Fruit fly (Drosophila melanogaster) whole organism, embryonic: ENCODE results near the gene Pp4-19C.

Experiments used
- Adf1 ChIP-seq: fragments of 200-800 bp; sonication (Bioruptor generic); IDR thresholded peaks from 2 replicates; pipeline ENCODE4 v1.3.6; 2022; ENCODE audit warnings: missing biosample characterization, missing genetic modification characterization
- Atf-2 ChIP-seq: fragments of 200-800 bp; sonication (Bioruptor generic); optimal IDR thresholded peaks from 2 replicates; lab custom pipeline; 2016; ENCODE audit warnings: missing biosample characterization, missing genetic modification characterization
- CG11247 ChIP-seq: fragments of 200-800 bp; sonication (Bioruptor generic); IDR thresholded peaks from 2 replicates; pipeline ENCODE4 v1.3.6; 2022; ENCODE audit warnings: missing biosample characterization, missing genetic modification characterization
- CG13424 ChIP-seq: fragments of 200-800 bp; sonication (Bioruptor generic); optimal IDR thresholded peaks from 2 replicates; lab custom pipeline; 2019; ENCODE audit warnings: missing biosample characterization, mild to moderate bottlenecking, missing genetic modification characterization, moderate library complexity
- CG14667 ChIP-seq: fragments of 200-800 bp; sonication (Bioruptor generic); IDR thresholded peaks from 2 replicates; pipeline ENCODE4 v1.3.6; 2022; ENCODE audit warnings: missing biosample characterization, missing genetic modification characterization
- CG16779 ChIP-seq: fragments of 200-800 bp; sonication (Bioruptor generic); IDR thresholded peaks from 2 replicates; pipeline ENCODE4 v1.3.6; 2022; ENCODE audit warnings: missing biosample characterization, missing genetic modification characterization
- CG17361 ChIP-seq: fragments of 200-800 bp; sonication (Bioruptor generic); IDR thresholded peaks from 3 replicates; pipeline ENCODE4 v1.3.6; 2022; ENCODE audit warnings: missing biosample characterization, missing genetic modification characterization
- CG18011 ChIP-seq: fragments of 200-800 bp; sonication (Bioruptor generic); optimal IDR thresholded peaks from 2 replicates; lab custom pipeline; 2017; ENCODE audit warnings: missing biosample characterization, missing genetic modification characterization, mild to moderate bottlenecking, moderate library complexity, missing genotype
- CG2120 ChIP-seq: fragments of 200-800 bp; sonication (Bioruptor generic); optimal IDR thresholded peaks from 3 replicates; lab custom pipeline; 2016; ENCODE audit warnings: missing biosample characterization, missing genetic modification characterization
- CG2712 ChIP-seq: fragments of 200-800 bp; optimal IDR thresholded peaks from 3 replicates; lab custom pipeline; 2019; ENCODE audit warnings: missing biosample characterization, mild to moderate bottlenecking, missing genetic modification characterization, moderate library complexity
- CG3281 ChIP-seq: fragments of 200-800 bp; sonication (Bioruptor generic); optimal IDR thresholded peaks from 3 replicates; lab custom pipeline; 2017; ENCODE audit warnings: missing biosample characterization, mild to moderate bottlenecking, missing genetic modification characterization
- CG4328 ChIP-seq: fragments of 200-800 bp; sonication (Bioruptor generic); optimal IDR thresholded peaks from 3 replicates; lab custom pipeline; 2017; ENCODE audit warnings: missing biosample characterization, missing genetic modification reagents, missing genetic modification characterization
- CG5953 ChIP-seq: fragments of 200-800 bp; sonication (Bioruptor generic); IDR thresholded peaks from 2 replicates; pipeline ENCODE4 v1.3.6; 2022; ENCODE audit warnings: missing biosample characterization, missing genetic modification characterization
- CG6689 ChIP-seq: fragments of 200-800 bp; sonication (Bioruptor generic); IDR thresholded peaks from 2 replicates; pipeline ENCODE4 v1.3.6; 2022; ENCODE audit warnings: missing biosample characterization, missing genetic modification characterization
- CG6813 ChIP-seq: fragments of 200-800 bp; sonication (Bioruptor generic); optimal IDR thresholded peaks from 2 replicates; lab custom pipeline; 2017; ENCODE audit warnings: missing biosample characterization, missing genetic modification characterization, mild to moderate bottlenecking, moderate library complexity, missing genetic modification reagents
- CG7556 ChIP-seq: fragments of 200-800 bp; sonication (Bioruptor generic); optimal IDR thresholded peaks from 2 replicates; lab custom pipeline; 2017; ENCODE audit warnings: missing biosample characterization, mild to moderate bottlenecking, missing genetic modification characterization
- CG7963 ChIP-seq: fragments of 200-800 bp; sonication (Bioruptor generic); IDR thresholded peaks from 3 replicates; pipeline ENCODE4 v1.3.6; 2022; ENCODE audit warnings: missing biosample characterization, missing genetic modification characterization; ENCODE audit not compliant: partially characterized antibody
- CG9437 ChIP-seq: fragments of 200-800 bp; sonication (Bioruptor generic); optimal IDR thresholded peaks from 2 replicates; lab custom pipeline; 2018; ENCODE audit warnings: missing biosample characterization, mild to moderate bottlenecking, missing genetic modification characterization
- CHES-1-like ChIP-seq: fragments of 200-800 bp; sonication (Bioruptor generic); optimal IDR thresholded peaks from 2 replicates; lab custom pipeline; 2016; ENCODE audit warnings: missing biosample characterization, missing genetic modification characterization
- Camta ChIP-seq: fragments of 200-800 bp; sonication (Bioruptor generic); optimal IDR thresholded peaks from 2 replicates; lab custom pipeline; 2016; ENCODE audit warnings: missing biosample characterization, missing genetic modification characterization
- CoRest ChIP-seq: fragments of 200-800 bp; sonication (Bioruptor generic); optimal IDR thresholded peaks from 3 replicates; lab custom pipeline; 2018; ENCODE audit warnings: missing biosample characterization, mild to moderate bottlenecking, missing genetic modification characterization, moderate library complexity
- Dfd ChIP-seq, 2 experiments: fragments of >200 bp; optimal IDR thresholded peaks; 2 replicates each; lab custom pipeline; 2017; ENCODE audit warnings: missing biosample characterization in 2 of 2, missing genetic modification characterization in 2 of 2
- HLH3B ChIP-seq: fragments of 200-800 bp; sonication (Bioruptor generic); IDR thresholded peaks from 2 replicates; pipeline ENCODE4 v1.3.6; 2022; ENCODE audit warnings: missing biosample characterization, missing genetic modification characterization
- Hr51 ChIP-seq, 2 experiments: fragments of 200-800 bp; sonication (Bioruptor generic); optimal IDR thresholded peaks; 2 replicates in 1 of 2; 3 replicates in 1 of 2; lab custom pipeline; 2016 to 2018; ENCODE audit warnings: missing biosample characterization in 2 of 2, missing genetic modification characterization in 2 of 2, mild to moderate bottlenecking in 1 of 2, moderate library complexity in 1 of 2
- Jarid2 ChIP-seq: fragments of 200-800 bp; sonication (Bioruptor generic); optimal IDR thresholded peaks from 3 replicates; lab custom pipeline; 2017; ENCODE audit warnings: mild to moderate bottlenecking, missing biosample characterization, missing genetic modification reagents, missing genetic modification characterization
- Nf-YC ChIP-seq: fragments of 200-800 bp; optimal IDR thresholded peaks from 3 replicates; lab custom pipeline; 2019; ENCODE audit warnings: missing biosample characterization, mild to moderate bottlenecking, missing genetic modification characterization, moderate library complexity
- Oli ChIP-seq: fragments of 200-800 bp; sonication (Bioruptor generic); optimal IDR thresholded peaks from 2 replicates; lab custom pipeline; 2018; ENCODE audit warnings: missing biosample characterization, mild to moderate bottlenecking, missing genetic modification characterization, moderate library complexity
- Sin3A ChIP-seq: fragments of >200 bp; optimal IDR thresholded peaks from 2 replicates; lab custom pipeline; 2018
- Sox100B ChIP-seq: fragments of 200-800 bp; sonication (Bioruptor generic); optimal IDR thresholded peaks from 3 replicates; lab custom pipeline; 2018; ENCODE audit warnings: missing biosample characterization, mild to moderate bottlenecking, missing genetic modification characterization
- Sry-β ChIP-seq: fragments of 200-800 bp; sonication (Bioruptor generic); optimal IDR thresholded peaks from 2 replicates; lab custom pipeline; 2018; ENCODE audit warnings: missing biosample characterization, mild to moderate bottlenecking, missing genetic modification characterization, moderate library complexity
- Taf1 ChIP-seq: fragments of 200-800 bp; sonication (Bioruptor generic); IDR thresholded peaks from 2 replicates; pipeline ENCODE4 v1.3.6; 2022; ENCODE audit warnings: missing biosample characterization, missing genetic modification characterization
- cg ChIP-seq: fragments of 200-800 bp; sonication (Bioruptor generic); optimal IDR thresholded peaks from 3 replicates; lab custom pipeline; 2019; ENCODE audit warnings: missing biosample characterization, mild to moderate bottlenecking, missing genetic modification characterization, moderate library complexity
- chinmo ChIP-seq: fragments of 200-800 bp; sonication (Bioruptor generic); IDR thresholded peaks from 4 replicates; pipeline ENCODE4 v1.3.6; 2022; ENCODE audit warnings: missing biosample characterization, missing genetic modification characterization; ENCODE audit not compliant: partially characterized antibody
- chm ChIP-seq: fragments of 200-800 bp; sonication (Bioruptor generic); IDR thresholded peaks from 2 replicates; pipeline ENCODE4 v1.3.6; 2022; ENCODE audit warnings: missing biosample characterization, missing genetic modification characterization
- ci ChIP-seq: fragments of 200-800 bp; sonication (Bioruptor generic); IDR thresholded peaks from 3 replicates; pipeline ENCODE4 v1.3.6; 2022; ENCODE audit warnings: missing biosample characterization, missing genetic modification characterization
- croc ChIP-seq: fragments of 200-800 bp; sonication (Bioruptor generic); conservative IDR thresholded peaks from 3 replicates; pipeline ENCODE4 v1.3.6; 2022; ENCODE audit warnings: missing biosample characterization, missing genetic modification characterization
- emc ChIP-seq: fragments of 200-800 bp; sonication (Bioruptor generic); optimal IDR thresholded peaks from 2 replicates; lab custom pipeline; 2016; ENCODE audit warnings: missing biosample characterization, missing genetic modification characterization
- eyg ChIP-seq: fragments of 200-800 bp; sonication (Bioruptor generic); optimal IDR thresholded peaks from 3 replicates; lab custom pipeline; 2016; ENCODE audit warnings: missing biosample characterization, missing genetic modification characterization
- grau ChIP-seq: fragments of 200-800 bp; optimal IDR thresholded peaks from 3 replicates; lab custom pipeline; 2019; ENCODE audit warnings: missing biosample characterization, mild to moderate bottlenecking, missing genetic modification characterization, moderate library complexity
- gsb-n ChIP-seq: fragments of 200-800 bp; sonication (Bioruptor generic); optimal IDR thresholded peaks from 3 replicates; lab custom pipeline; 2018; ENCODE audit warnings: missing biosample characterization, mild to moderate bottlenecking, missing genetic modification characterization
- hth ChIP-seq: fragments of >200 bp; optimal IDR thresholded peaks from 2 replicates; lab custom pipeline; 2017; ENCODE audit warnings: inconsistent platforms
- lilli ChIP-seq: fragments of 200-800 bp; sonication (Bioruptor generic); optimal IDR thresholded peaks from 3 replicates; lab custom pipeline; 2016; ENCODE audit warnings: missing biosample characterization, missing genetic modification characterization
- mam ChIP-seq: fragments of 200-800 bp; sonication (Bioruptor generic); optimal IDR thresholded peaks from 3 replicates; lab custom pipeline; 2016; ENCODE audit warnings: missing biosample characterization, missing genetic modification characterization
- run ChIP-seq: fragments of 200-800 bp; sonication (Bioruptor generic); optimal IDR thresholded peaks from 3 replicates; lab custom pipeline; 2018; ENCODE audit warnings: missing biosample characterization, mild to moderate bottlenecking, missing genetic modification characterization
- salm ChIP-seq: fragments of 200-800 bp; sonication (Bioruptor generic); optimal IDR thresholded peaks from 2 replicates; lab custom pipeline; 2018; ENCODE audit warnings: missing biosample characterization, mild to moderate bottlenecking, missing genetic modification characterization
- slbo ChIP-seq: fragments of 200-800 bp; sonication (Bioruptor generic); IDR thresholded peaks from 2 replicates; pipeline ENCODE4 v1.3.6; 2022; ENCODE audit warnings: missing biosample characterization, missing genetic modification characterization
- stwl ChIP-seq: fragments of 200-800 bp; sonication (Bioruptor generic); optimal IDR thresholded peaks from 3 replicates; lab custom pipeline; 2018; ENCODE audit warnings: missing biosample characterization, mild to moderate bottlenecking, missing genetic modification characterization, moderate library complexity
- tin ChIP-seq: fragments of 200-800 bp; sonication (Bioruptor generic); optimal IDR thresholded peaks from 3 replicates; lab custom pipeline; 2016; ENCODE audit warnings: missing biosample characterization, missing genetic modification characterization
- zfh2 ChIP-seq: fragments of 200-800 bp; sonication (Bioruptor generic); optimal IDR thresholded peaks from 2 replicates; lab custom pipeline; 2016; ENCODE audit warnings: missing biosample characterization, missing genetic modification characterization

Pp4-19C gene

dm6 chrX:20433345-20434332 lies 9.8 kb upstream of the Pp4-19C start, which contains the start of gene CG1695 (continued):
- TF ChIP-seq CG7963 (no peak), CG16779 (GFP tag; lab: Robert Waterston, UW) (no peak), CG14667 (GFP tag; lab: Robert Waterston, UW) (no peak), CHES-1-like (peak; percentile 18), croc (GFP tag; lab: Robert Waterston, UW) (no peak), CG11247 (no peak), tin (GFP tag; lab: Kevin White, UChicago) (no peak), Oli (tag; lab: Kevin White, UChicago) (peak; percentile 27), mam (GFP tag; lab: Kevin White, UChicago) (peak; percentile 17), Taf1 (GFP tag; lab: Robert Waterston, UW) (no peak), CG2712 (tag; lab: Kevin White, UChicago) (no peak), cg (GFP tag; lab: Kevin White, UChicago) (peak; percentile 74), salm (tag; lab: Kevin White, UChicago) (no peak), Sin3A (lab: Kevin White, UChicago) (no peak), run (no peak), emc (GFP tag; lab: Kevin White, UChicago) (no peak), CG5953 (no peak), grau (peak; percentile 27), slbo (peak; percentile 50; the same call in 1 of the 2 replicates), Atf-2 (no peak), stwl (tag; lab: Kevin White, UChicago) (no peak), CG6689 (GFP tag; lab: Robert Waterston, UW) (no peak), Nf-YC (tag; lab: Kevin White, UChicago) (peak; percentile 6), CoRest (tag; lab: Kevin White, UChicago) (peak; percentile 36), gsb-n (tag; lab: Kevin White, UChicago) (no peak), ci (GFP tag; lab: Robert Waterston, UW) (peak; percentile 48; the same call in 1 of the 3 replicates), Sox100B (GFP tag; lab: Kevin White, UChicago) (peak; percentile 11), Camta (GFP tag; lab: Kevin White, UChicago) (peak; percentile 5), zfh2 (GFP tag; lab: Kevin White, UChicago) (no peak), hth (lab: Kevin White, UChicago) (no peak), CG6813 (no peak), CG2120 (GFP tag; lab: Kevin White, UChicago) (peak; percentile 45), CG4328 (GFP tag; lab: Kevin White, UChicago) (no peak), CG13424 (peak; percentile 36), chm (GFP tag; lab: Robert Waterston, UW) (no peak), HLH3B (GFP tag; lab: Robert Waterston, UW) (0 out of 2 replicates have a peak, but pooled peaks have one; percentile 23), Hr51 (GFP tag; optimal IDR thresholded peaks at IDR 0.05; lab: Kevin White, UChicago) (peak in 1 of 2 experiments; percentile 39), CG9437 (GFP tag; lab: Kevin White, UChicago) (peak; percentile 51), Adf1 (peak; percentile 97), lilli (peak; percentile 47), Sry-β (GFP tag; lab: Kevin White, UChicago) (no peak), Dfd (GFP tag; optimal IDR thresholded peaks at IDR 0.05; lab: Kevin White, UChicago) (no peak), Jarid2 (GFP tag; lab: Kevin White, UChicago) (no peak), chinmo (GFP tag; lab: Robert Waterston, UW) (no peak), eyg (GFP tag; lab: Kevin White, UChicago) (no peak), CG17361 (GFP tag; lab: Robert Waterston, UW) (0 out of 3 replicates have a peak, but pooled peaks have one; percentile 23), CG7556 (peak; percentile 51), CG18011 (no peak), CG3281 (GFP tag; lab: Kevin White, UChicago) (peak; percentile 24)
